Worm (Caenorhabditis elegans) whole organism, L4/young adult: ENCODE data around the gene F02A9.1.

Source experiments
- W03F9.2 ChIP-seq: fragments of 150-350 bp; optimal IDR thresholded peaks from 2 replicates; lab custom pipeline; 2014; ENCODE audit warnings: missing biosample characterization, missing genetic modification characterization
- dao-5 ChIP-seq: sonication (generic microtip); optimal IDR thresholded peaks from 2 replicates; lab custom pipeline; 2016; ENCODE audit warnings: missing genotype, missing genetic modification characterization, moderate library complexity, missing compliant biosample characterization
- him-1 ChIP-seq: sonication (generic microtip); optimal IDR thresholded peaks from 2 replicates; lab custom pipeline; 2016; ENCODE audit warnings: missing genotype, missing genetic modification reagents, missing genetic modification characterization, missing compliant biosample characterization

DNA sequence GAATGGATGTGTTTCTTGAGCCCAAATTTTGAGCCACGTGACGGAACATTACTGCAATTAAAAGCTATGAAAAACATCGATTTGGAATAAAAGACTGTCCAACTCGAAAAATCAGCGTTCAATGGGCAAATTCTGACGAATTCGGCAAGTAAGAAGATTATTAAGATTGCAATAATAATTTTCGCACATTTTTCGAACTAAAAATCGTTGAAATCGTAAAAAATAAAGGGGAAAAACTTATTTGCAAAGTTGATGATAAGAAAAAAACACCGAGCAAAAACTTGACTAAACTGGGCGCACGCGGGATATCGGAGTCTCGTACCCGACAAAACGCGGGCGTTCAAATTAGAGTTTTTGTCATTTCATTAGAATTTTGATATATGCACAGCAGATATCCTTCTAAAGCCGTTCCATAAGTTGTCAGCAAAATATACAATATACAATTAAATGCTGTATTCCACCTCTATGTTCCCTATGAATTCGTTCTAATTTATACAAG, 11.8 kb upstream of the F02A9.1 start, which contains the start of the genes mccc-2 and mrpl-44:
- TF ChIP-seq dao-5 (tag; lab: Kevin White, UChicago) (no peak), W03F9.2 (tag; lab: Kevin White, UChicago) (no peak), him-1 (no peak)
